Worm (Caenorhabditis elegans) whole organism, late embryonic: ENCODE results near the gene Y75B8A.32.

ENCODE experiments used
- ama-1 ChIP-seq: fragments of 150-350 bp; optimal IDR thresholded peaks from 2 replicates; lab custom pipeline; 2014
- ceh-31 ChIP-seq: sonication (generic microtip); optimal IDR thresholded peaks from 2 replicates; lab custom pipeline; 2016; ENCODE audit warnings: missing genetic modification characterization, missing compliant biosample characterization
- ceh-34 ChIP-seq: sonication (generic microtip); optimal IDR thresholded peaks from 2 replicates; lab custom pipeline; 2016; ENCODE audit warnings: mild to moderate bottlenecking, missing genetic modification characterization, missing compliant biosample characterization
- ceh-45 ChIP-seq: fragments of 200-800 bp; sonication (Bioruptor generic); IDR thresholded peaks from 2 replicates; pipeline ENCODE4 v1.3.6; 2022; ENCODE audit warnings: missing genetic modification reagents, missing genetic modification characterization, missing compliant biosample characterization
- dmd-4 ChIP-seq: sonication (generic microtip); optimal IDR thresholded peaks from 2 replicates; lab custom pipeline; 2016; ENCODE audit warnings: borderline replicate concordance, missing genetic modification characterization, missing compliant biosample characterization
- dve-1 ChIP-seq: sonication (generic microtip); optimal IDR thresholded peaks from 2 replicates; lab custom pipeline; 2017; ENCODE audit warnings: antibody characterized with exemption, mild to moderate bottlenecking, missing genetic modification characterization, missing compliant biosample characterization
- hlh-30 ChIP-seq: sonication (generic microtip); optimal IDR thresholded peaks from 2 replicates; lab custom pipeline; 2017; ENCODE audit warnings: antibody characterized with exemption, missing genetic modification characterization, missing compliant biosample characterization; ENCODE audit not compliant: insufficient read depth
- hlh-8 ChIP-seq: sonication (generic microtip); optimal IDR thresholded peaks from 2 replicates; lab custom pipeline; 2016; ENCODE audit warnings: missing genotype, missing genetic modification characterization, missing compliant biosample characterization
- lim-6 ChIP-seq: sonication (generic microtip); optimal IDR thresholded peaks from 2 replicates; lab custom pipeline; 2016; ENCODE audit warnings: missing genetic modification characterization, missing compliant biosample characterization
- lin-11 ChIP-seq: fragments of 200-800 bp; sonication (Bioruptor generic); optimal IDR thresholded peaks from 2 replicates; lab custom pipeline; 2018; ENCODE audit warnings: mild to moderate bottlenecking, missing genetic modification characterization, missing compliant biosample characterization
- nhr-11 ChIP-seq: fragments of 150-350 bp; optimal IDR thresholded peaks from 2 replicates; lab custom pipeline; 2014; ENCODE audit warnings: missing biosample characterization, missing genetic modification characterization

DNA sequence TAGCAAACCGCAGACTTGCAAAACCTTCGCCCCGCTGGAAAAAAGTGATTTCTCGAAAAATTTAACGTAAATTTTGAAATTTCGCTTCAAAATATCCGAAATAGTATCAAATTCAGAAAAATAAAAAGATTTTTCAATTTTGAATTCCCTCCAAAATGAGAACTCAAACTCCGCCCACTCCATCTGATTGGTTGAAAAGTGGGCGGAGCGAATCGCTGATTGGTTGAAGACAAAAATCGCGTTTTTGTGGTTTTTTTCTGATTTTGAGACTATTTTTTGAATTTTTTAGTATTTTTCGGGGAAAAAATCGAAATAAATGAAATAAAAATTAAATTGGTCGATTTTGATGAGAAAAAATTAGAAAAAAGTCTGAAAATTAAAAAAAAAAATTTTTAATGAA lies 9.3 kb downstream of the Y75B8A.32 start:
- TF ChIP-seq dmd-4 (tag; lab: Kevin White, UChicago) (no peak), hlh-30 (tag; lab: Kevin White, UChicago) (no peak), ceh-45 (GFP tag; lab: Robert Waterston, UW) (no peak), nhr-11 (tag; lab: Kevin White, UChicago) (no peak), hlh-8 (tag; lab: Kevin White, UChicago) (no peak), dve-1 (tag; lab: Kevin White, UChicago) (no peak), ama-1 (lab: Kevin White, UChicago) (no peak), ceh-34 (no peak), lin-11 (no peak), lim-6 (tag; lab: Kevin White, UChicago) (no peak), ceh-31 (no peak)
